Worm (Caenorhabditis elegans) whole organism, young adult: Measurements from ENCODE around the gene Y22D7AL.4.

Experiments used
- B0035.1 ChIP-seq: sonication (generic microtip); optimal IDR thresholded peaks from 2 replicates; lab custom pipeline; 2016; ENCODE audit warnings: missing genetic modification characterization, mild to moderate bottlenecking, missing compliant biosample characterization, missing genotype, missing genetic modification reagents
- B0261.1 ChIP-seq: sonication (generic microtip); optimal IDR thresholded peaks from 2 replicates; lab custom pipeline; 2016; ENCODE audit warnings: mild to moderate bottlenecking, missing genetic modification characterization, moderate library complexity, missing compliant biosample characterization
- C06A6.2 ChIP-seq: fragments of 200-800 bp; sonication (Bioruptor generic); conservative IDR thresholded peaks from 2 replicates; pipeline ENCODE4 v1.3.6; 2022; ENCODE audit warnings: missing genetic modification characterization, missing compliant biosample characterization
- C17E4.6 ChIP-seq: fragments of 200-800 bp; sonication (Bioruptor generic); IDR thresholded peaks from 2 replicates; pipeline ENCODE4 v1.3.6; 2022; ENCODE audit warnings: missing genetic modification reagents, missing genetic modification characterization, missing compliant biosample characterization
- D2030.7 ChIP-seq: fragments of 200-800 bp; sonication (Bioruptor generic); IDR thresholded peaks from 2 replicates; pipeline ENCODE4 v1.3.6; 2022; ENCODE audit warnings: missing genetic modification reagents, missing genetic modification characterization, missing compliant biosample characterization
- F33H1.4 ChIP-seq: fragments of 200-800 bp; sonication (Bioruptor generic); IDR thresholded peaks from 2 replicates; pipeline ENCODE4 v1.3.6; 2022; ENCODE audit warnings: missing genetic modification reagents, missing genetic modification characterization, missing compliant biosample characterization
- F55B11.4 ChIP-seq: sonication (generic microtip); optimal IDR thresholded peaks from 2 replicates; lab custom pipeline; 2016; ENCODE audit warnings: missing compliant biosample characterization, missing genetic modification characterization, borderline replicate concordance; ENCODE audit not compliant: insufficient read depth
- F57A8.1 ChIP-seq: fragments of 200-800 bp; sonication (Bioruptor generic); optimal IDR thresholded peaks from 2 replicates; lab custom pipeline; 2018; ENCODE audit warnings: mild to moderate bottlenecking, missing genetic modification characterization, moderate library complexity, missing compliant biosample characterization
- F57C9.4 ChIP-seq: sonication (generic microtip); optimal IDR thresholded peaks from 2 replicates; lab custom pipeline; 2017; ENCODE audit warnings: mild to moderate bottlenecking, missing genetic modification characterization, missing compliant biosample characterization
- K11D2.4 ChIP-seq: fragments of 200-800 bp; sonication (Bioruptor generic); IDR thresholded peaks from 2 replicates; pipeline ENCODE4 v1.3.6; 2022; ENCODE audit warnings: missing genetic modification reagents, missing genetic modification characterization, missing compliant biosample characterization
- T26A5.8 ChIP-seq: sonication (generic microtip); optimal IDR thresholded peaks from 2 replicates; lab custom pipeline; 2016; ENCODE audit warnings: missing genetic modification characterization, missing compliant biosample characterization
- Y53G8AR.9 ChIP-seq: fragments of 200-800 bp; sonication (Bioruptor generic); conservative IDR thresholded peaks from 2 replicates; pipeline ENCODE4 v1.3.6; 2022; ENCODE audit warnings: missing genetic modification reagents, missing genetic modification characterization, missing compliant biosample characterization
- Y79H2A.3 ChIP-seq: fragments of 200-800 bp; sonication (Bioruptor generic); conservative IDR thresholded peaks from 2 replicates; pipeline ENCODE4 v1.3.6; 2022; ENCODE audit warnings: missing genetic modification reagents, missing genetic modification characterization, missing compliant biosample characterization
- akir-1 ChIP-seq: fragments of 200-800 bp; sonication (Bioruptor generic); optimal IDR thresholded peaks from 2 replicates; lab custom pipeline; 2018; ENCODE audit warnings: mild to moderate bottlenecking, missing genetic modification characterization, moderate library complexity, missing compliant biosample characterization
- ama-1 ChIP-seq, 3 experiments: fragments of 150-350 bp in 1 of 3; sonication (generic microtip) in 2 of 3; optimal IDR thresholded peaks; 2 replicates each; lab custom pipeline; 2014 to 2018; ENCODE audit warnings: missing biosample characterization in 2 of 3, missing genetic modification characterization in 2 of 3, missing genetic modification reagents in 2 of 3
- aptf-2 ChIP-seq: fragments of 200-800 bp; sonication (Bioruptor generic); conservative IDR thresholded peaks from 2 replicates; pipeline ENCODE4 v1.3.6; 2022; ENCODE audit warnings: missing genetic modification reagents, missing genetic modification characterization, missing compliant biosample characterization
- athp-1 ChIP-seq: sonication (generic microtip); optimal IDR thresholded peaks from 2 replicates; lab custom pipeline; 2017; ENCODE audit warnings: mild to moderate bottlenecking, missing genetic modification characterization, missing compliant biosample characterization
- attf-3 ChIP-seq: fragments of 200-800 bp; sonication (Bioruptor generic); conservative IDR thresholded peaks from 2 replicates; pipeline ENCODE4 v1.3.6; 2022; ENCODE audit warnings: missing genetic modification reagents, missing genetic modification characterization, missing compliant biosample characterization
- bed-1 ChIP-seq: fragments of 200-800 bp; sonication (Bioruptor generic); IDR thresholded peaks from 2 replicates; pipeline ENCODE4 v1.3.6; 2022; ENCODE audit warnings: missing genetic modification reagents, missing genetic modification characterization, missing compliant biosample characterization
- cebp-1 ChIP-seq, 2 experiments: fragments of 200-800 bp in 1 of 2; sonication (Bioruptor generic) in 1 of 2; sonication (generic microtip) in 1 of 2; IDR thresholded peaks in 1 of 2; optimal IDR thresholded peaks in 1 of 2; 2 replicates each; pipeline versions ENCODE4 v1.3.6 to Lab custom; 2017 to 2022; ENCODE audit warnings: missing compliant biosample characterization in 2 of 2, missing genetic modification characterization in 2 of 2, mild to moderate bottlenecking in 1 of 2, missing genetic modification reagents in 1 of 2, moderate library complexity in 1 of 2
- ceh-58 ChIP-seq: fragments of 200-800 bp; sonication (Bioruptor generic); IDR thresholded peaks from 2 replicates; pipeline ENCODE4 v1.3.6; 2022; ENCODE audit warnings: missing genetic modification characterization, missing compliant biosample characterization
- ceh-91 ChIP-seq: fragments of 200-800 bp; sonication (Bioruptor generic); IDR thresholded peaks from 2 replicates; pipeline ENCODE4 v1.3.6; 2022; ENCODE audit warnings: missing genetic modification reagents, missing genetic modification characterization, missing compliant biosample characterization
- chd-7 ChIP-seq: sonication (generic microtip); optimal IDR thresholded peaks from 2 replicates; lab custom pipeline; 2016; ENCODE audit warnings: mild to moderate bottlenecking, missing genetic modification characterization, moderate library complexity, missing compliant biosample characterization
- die-1 ChIP-seq: sonication (generic microtip); optimal IDR thresholded peaks from 2 replicates; lab custom pipeline; 2016; ENCODE audit warnings: missing genotype, mild to moderate bottlenecking, missing genetic modification characterization, missing compliant biosample characterization
- dpl-1 ChIP-seq: fragments of 150-350 bp; optimal IDR thresholded peaks from 2 replicates; lab custom pipeline; 2014; ENCODE audit warnings: missing biosample characterization, missing genetic modification reagents, missing genetic modification characterization
- ekl-4 ChIP-seq: fragments of 200-800 bp; sonication (Bioruptor generic); IDR thresholded peaks from 2 replicates; pipeline ENCODE4 v1.3.6; 2022; ENCODE audit warnings: missing genetic modification reagents, missing genetic modification characterization, missing compliant biosample characterization
- gei-17 ChIP-seq: fragments of 200-800 bp; sonication (Bioruptor generic); optimal IDR thresholded peaks from 2 replicates; lab custom pipeline; 2018; ENCODE audit warnings: mild to moderate bottlenecking, missing genetic modification characterization, missing compliant biosample characterization
- him-1 ChIP-seq: sonication (generic microtip); optimal IDR thresholded peaks from 2 replicates; lab custom pipeline; 2016; ENCODE audit warnings: missing genotype, missing genetic modification reagents, missing genetic modification characterization, missing compliant biosample characterization
- hmg-20 ChIP-seq: fragments of 200-800 bp; sonication (Bioruptor generic); IDR thresholded peaks from 2 replicates; pipeline ENCODE4 v1.3.6; 2022; ENCODE audit warnings: missing genetic modification reagents, missing genetic modification characterization, missing compliant biosample characterization
- hrde-1 ChIP-seq: sonication (generic microtip); optimal IDR thresholded peaks from 2 replicates; lab custom pipeline; 2016; ENCODE audit warnings: missing genetic modification characterization, mild to moderate bottlenecking, missing compliant biosample characterization, moderate library complexity, missing genotype, missing genetic modification reagents, borderline replicate concordance
- lag-1 ChIP-seq: fragments of 200-800 bp; sonication (Bioruptor generic); IDR thresholded peaks from 2 replicates; pipeline ENCODE4 v1.3.6; 2022; ENCODE audit warnings: missing genetic modification reagents, missing genetic modification characterization, missing compliant biosample characterization
- let-607 ChIP-seq, 2 experiments: fragments of 200-800 bp in 1 of 2; sonication (Bioruptor generic) in 1 of 2; sonication (generic microtip) in 1 of 2; optimal IDR thresholded peaks; 2 replicates each; lab custom pipeline; 2016 to 2018; ENCODE audit warnings: mild to moderate bottlenecking in 2 of 2, missing compliant biosample characterization in 2 of 2, missing genetic modification characterization in 2 of 2, moderate library complexity in 2 of 2, missing genotype in 1 of 2
- lir-1 ChIP-seq: fragments of 200-800 bp; sonication (Bioruptor generic); conservative IDR thresholded peaks from 2 replicates; pipeline ENCODE4 v1.3.6; 2022; ENCODE audit warnings: missing genetic modification reagents, missing genetic modification characterization, missing compliant biosample characterization
- nfya-1 ChIP-seq: sonication (generic microtip); optimal IDR thresholded peaks from 2 replicates; lab custom pipeline; 2017; ENCODE audit warnings: antibody characterized with exemption, missing compliant biosample characterization, missing genetic modification characterization, borderline replicate concordance; ENCODE audit not compliant: insufficient read depth
- nfyb-1 ChIP-seq: fragments of 200-800 bp; sonication (Bioruptor generic); IDR thresholded peaks from 2 replicates; pipeline ENCODE4 v1.3.6; 2022; ENCODE audit warnings: missing genetic modification reagents, missing genetic modification characterization, missing compliant biosample characterization
- nhr-120 ChIP-seq: fragments of 200-800 bp; sonication (Bioruptor generic); IDR thresholded peaks from 2 replicates; pipeline ENCODE4 v1.3.6; 2022; ENCODE audit warnings: missing genetic modification characterization, missing compliant biosample characterization
- nhr-90 ChIP-seq: sonication (generic microtip); optimal IDR thresholded peaks from 2 replicates; lab custom pipeline; 2016; ENCODE audit warnings: missing genotype, mild to moderate bottlenecking, missing genetic modification characterization, missing compliant biosample characterization
- pha-4 ChIP-seq: fragments of 150-350 bp; sonication (generic microtip); optimal IDR thresholded peaks from 2 replicates; lab custom pipeline; 2014; ENCODE audit warnings: missing biosample characterization, missing genetic modification reagents, missing genetic modification characterization
- rcor-1 ChIP-seq: fragments of 200-800 bp; sonication (Bioruptor generic); IDR thresholded peaks from 2 replicates; pipeline ENCODE4 v1.3.6; 2022; ENCODE audit warnings: missing genetic modification reagents, missing genetic modification characterization, missing compliant biosample characterization
- snpc-3.4 ChIP-seq: sonication (generic microtip); optimal IDR thresholded peaks from 2 replicates; lab custom pipeline; 2017; ENCODE audit warnings: missing genetic modification characterization, mild to moderate bottlenecking, missing compliant biosample characterization, antibody characterized with exemption, moderate library complexity, missing genotype, missing genetic modification reagents
- tlf-1 ChIP-seq: fragments of 200-800 bp; sonication (Bioruptor generic); optimal IDR thresholded peaks from 2 replicates; lab custom pipeline; 2018; ENCODE audit warnings: mild to moderate bottlenecking, missing genetic modification characterization, missing compliant biosample characterization
- unc-130 ChIP-seq: sonication (generic microtip); optimal IDR thresholded peaks from 2 replicates; lab custom pipeline; 2016; ENCODE audit warnings: missing genetic modification reagents, missing genetic modification characterization, missing compliant biosample characterization
- zim-3 ChIP-seq: sonication (generic microtip); optimal IDR thresholded peaks from 2 replicates; lab custom pipeline; 2017; ENCODE audit warnings: mild to moderate bottlenecking, missing genetic modification characterization, moderate library complexity, missing compliant biosample characterization
- ztf-22 ChIP-seq: fragments of 200-800 bp; sonication (Bioruptor generic); optimal IDR thresholded peaks from 2 replicates; lab custom pipeline; 2018; ENCODE audit warnings: mild to moderate bottlenecking, missing genetic modification characterization, moderate library complexity, missing compliant biosample characterization
- ztf-26 ChIP-seq: sonication (generic microtip); optimal IDR thresholded peaks from 2 replicates; lab custom pipeline; 2017; ENCODE audit warnings: missing genetic modification characterization, missing compliant biosample characterization
- ztf-6 ChIP-seq: fragments of 200-800 bp; sonication (Bioruptor generic); IDR thresholded peaks from 2 replicates; pipeline ENCODE4 v1.3.6; 2022; ENCODE audit warnings: missing genetic modification reagents, missing genetic modification characterization, missing compliant biosample characterization

Y22D7AL.4 gene

DNA sequence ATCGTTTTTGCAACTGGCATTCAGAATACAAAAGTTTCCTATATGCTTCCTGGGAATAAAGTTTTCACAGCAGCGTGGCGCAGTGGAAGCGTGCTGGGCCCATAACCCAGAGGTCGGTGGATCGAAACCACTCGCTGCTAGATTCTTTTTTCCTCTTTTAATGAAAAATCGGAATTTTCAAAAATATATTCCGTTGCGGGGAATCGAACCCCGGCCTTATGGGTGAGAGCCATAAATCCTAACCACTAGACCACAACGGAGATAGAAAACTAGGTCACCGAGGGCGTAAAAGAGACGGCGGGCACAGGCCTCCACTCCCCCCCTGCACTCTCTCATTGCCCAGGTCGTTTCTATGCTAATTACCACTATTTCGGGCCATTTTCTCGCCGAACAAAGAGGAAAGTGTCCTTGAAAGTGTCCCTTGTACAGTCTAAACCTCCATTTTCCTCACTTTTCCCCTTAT, 21.9 kb upstream of the Y22D7AL.4 start, which contains the start of gene Y22D7AL.6:
TSS of gene Y22D7AL.6 (plus strand) at position 413 of the 463 bp plus-strand sequence.
- TF ChIP-seq unc-130 (peak; percentile 18), lir-1 (no peak; the same call in 1 of the 2 replicates), Y53G8AR.9 (GFP tag; lab: Robert Waterston, UW) (no peak), snpc-3.4 (peak; percentile 61), hmg-20 (GFP tag; lab: Robert Waterston, UW) (peak; percentile 73; the same call in 1 of the 2 replicates), gei-17 (GFP tag; lab: Kevin White, UChicago) (peak; percentile 26), ceh-91 (no peak), pha-4 (tag; lab: Kevin White, UChicago) (no peak), ztf-26 (peak; percentile 43), aptf-2 (0 out of 2 replicates have a peak, but pooled peaks have one; percentile 4), attf-3 (peak; percentile 61; the same call in 1 of the 2 replicates), chd-7 (peak; percentile 76), Y79H2A.3 (GFP tag; lab: Robert Waterston, UW) (0 out of 2 replicates have a peak, but pooled peaks have one; percentile 29), nhr-120 (GFP tag; lab: Robert Waterston, UW) (0 out of 2 replicates have a peak, but pooled peaks have one; percentile 48), K11D2.4 (peak; percentile 57; the same call in 1 of the 2 replicates), F57A8.1 (GFP tag; lab: Kevin White, UChicago) (peak; percentile 66), die-1 (tag; lab: Kevin White, UChicago) (peak; percentile 91), dpl-1 (no peak), lag-1 (GFP tag; lab: Robert Waterston, UW) (no peak), nhr-90 (peak; percentile 84), D2030.7 (GFP tag; lab: Robert Waterston, UW) (peak; percentile 86), tlf-1 (GFP tag; lab: Kevin White, UChicago) (peak; percentile 44), athp-1 (tag; lab: Kevin White, UChicago) (peak; percentile 71), T26A5.8 (tag; lab: Kevin White, UChicago) (peak; percentile 48), F57C9.4 (tag; lab: Kevin White, UChicago) (no peak), him-1 (tag; lab: Kevin White, UChicago) (peak; percentile 15), nfya-1 (tag; lab: Kevin White, UChicago) (no peak), rcor-1 (peak; percentile 67), ceh-58 (GFP tag; lab: Robert Waterston, UW) (no peak), ekl-4 (GFP tag; lab: Robert Waterston, UW) (peak; percentile 68), let-607 (tag; optimal IDR thresholded peaks at IDR 0.05; lab: Kevin White, UChicago) (peak in 1 of 2 experiments; percentile 57), B0035.1 (tag; lab: Kevin White, UChicago) (peak; percentile 49), akir-1 (GFP tag; lab: Kevin White, UChicago) (no peak), C06A6.2 (GFP tag; lab: Robert Waterston, UW) (no peak), hrde-1 (tag; lab: Kevin White, UChicago) (no peak), C17E4.6 (GFP tag; lab: Robert Waterston, UW) (peak; percentile 61; the same call in 1 of the 2 replicates), nfyb-1 (peak; percentile 83), ztf-22 (GFP tag; lab: Kevin White, UChicago) (no peak), B0261.1 (peak; percentile 98), ama-1 (optimal IDR thresholded peaks at IDR 0.05; lab: Kevin White, UChicago) (no peak), ama-1 (GFP tag; optimal IDR thresholded peaks at IDR 0.05; lab: Kevin White, UChicago) (peak in 1 of 2 experiments; percentile 75), F33H1.4 (GFP tag; lab: Robert Waterston, UW) (peak; percentile 51), cebp-1 (GFP tag; IDR thresholded peaks at IDR 0.05; lab: Robert Waterston, UW) (no peak), cebp-1 (tag; optimal IDR thresholded peaks at IDR 0.05; lab: Kevin White, UChicago) (peak; percentile 60), ztf-6 (GFP tag; lab: Robert Waterston, UW) (0 out of 2 replicates have a peak, but pooled peaks have one; percentile 33), zim-3 (tag; lab: Kevin White, UChicago) (peak; percentile 80), bed-1 (GFP tag; lab: Robert Waterston, UW) (no peak), F55B11.4 (tag; lab: Kevin White, UChicago) (no peak)
